Fruit fly (Drosophila melanogaster) whole organism: ENCODE results near the gene CG16978.

Experiments
- CG8478 ChIP-seq: fragments of >200 bp; optimal IDR thresholded peaks from 2 replicates; lab custom pipeline; 2018; ENCODE audit warnings: inconsistent platforms
- Dll ChIP-seq: fragments of >200 bp; optimal IDR thresholded peaks from 2 replicates; lab custom pipeline; 2017
- EcR ChIP-seq, 2 experiments: fragments of >200 bp; optimal IDR thresholded peaks; 2 replicates each; lab custom pipeline; 2017; ENCODE audit warnings: missing biosample characterization in 2 of 2, missing genetic modification characterization in 2 of 2, missing genetic modification reagents in 2 of 2
- pan ChIP-seq: fragments of >200 bp; optimal IDR thresholded peaks from 2 replicates; lab custom pipeline; 2017
- psq ChIP-seq: fragments of >200 bp; optimal IDR thresholded peaks from 2 replicates; lab custom pipeline; 2017
- usp ChIP-seq: fragments of >200 bp; optimal IDR thresholded peaks from 2 replicates; lab custom pipeline; 2017; ENCODE audit warnings: missing biosample characterization, missing genetic modification characterization, mixed read lengths

Gene CG16978

dm6 chr2L:13164994-13165801 is 21.8 kb upstream of the CG16978 start, which contains the start of gene Sirt1:
Sirt1 (plus strand) TSS chr2L:13165564.
- no peak for TF ChIP-seq CG8478 (lab: Kevin White, UChicago)
- no peak for TF ChIP-seq psq
- TF ChIP-seq EcR (GFP tag; optimal IDR thresholded peaks at IDR 0.05; lab: Kevin White, UChicago): no peak
- no peak for TF ChIP-seq pan
- no peak for TF ChIP-seq Dll
- TF ChIP-seq usp (GFP tag; lab: Kevin White, UChicago): no peak

dm6 chr2L:13160227-13160626 is 16.8 kb upstream of the CG16978 start, which contains the start of gene kmg:
kmg (plus strand) TSS chr2L:13160527.
- TF ChIP-seq psq (no peak), usp (GFP tag; lab: Kevin White, UChicago) (no peak), Dll (no peak), CG8478 (lab: Kevin White, UChicago) (no peak), pan (no peak), EcR (GFP tag; optimal IDR thresholded peaks at IDR 0.05; lab: Kevin White, UChicago) (no peak)

dm6 chr2L:13158510-13158909 is 15.1 kb upstream of the CG16978 start, which contains the start of gene Pk34A:
Pk34A (plus strand) TSS chr2L:13158810.
- TF ChIP-seq CG8478 (lab: Kevin White, UChicago) (no peak), pan (no peak), usp (GFP tag; lab: Kevin White, UChicago) (no peak)

dm6 chr2L:13157903-13158302 is 14.5 kb upstream of the CG16978 start:
- no peak for TF ChIP-seq psq
- no peak for TF ChIP-seq usp (GFP tag; lab: Kevin White, UChicago)
- no peak for TF ChIP-seq CG8478 (lab: Kevin White, UChicago)
- no peak for TF ChIP-seq pan
- TF ChIP-seq Dll: no peak
- TF ChIP-seq EcR (GFP tag; optimal IDR thresholded peaks at IDR 0.05; lab: Kevin White, UChicago): no peak

- TF ChIP-seq EcR (GFP tag; optimal IDR thresholded peaks at IDR 0.05; lab: Kevin White, UChicago): no peak
- no peak for TF ChIP-seq psq
- TF ChIP-seq usp (GFP tag; lab: Kevin White, UChicago): no peak
- no peak for TF ChIP-seq CG8478 (lab: Kevin White, UChicago)
- no peak for TF ChIP-seq Dll
- no peak for TF ChIP-seq pan
Observed at dm6 chr2L:13156349-13156748, 12.9 kb upstream of the CG16978 start.

- TF ChIP-seq EcR (GFP tag; optimal IDR thresholded peaks at IDR 0.05; lab: Kevin White, UChicago) (no peak), usp (GFP tag; lab: Kevin White, UChicago) (no peak), CG8478 (lab: Kevin White, UChicago) (no peak), pan (no peak), Dll (no peak)
Observed at dm6 chr2L:13154313-13154712, 10.9 kb upstream of the CG16978 start.

- TF ChIP-seq Dll (no peak), CG8478 (lab: Kevin White, UChicago) (no peak)
Observed at dm6 chr2L:13146254-13146653, 2.8 kb upstream of the CG16978 start.

- TF ChIP-seq psq: no peak
- no peak for TF ChIP-seq usp (GFP tag; lab: Kevin White, UChicago)
- no peak for TF ChIP-seq Dll
- TF ChIP-seq EcR (GFP tag; optimal IDR thresholded peaks at IDR 0.05; lab: Kevin White, UChicago): no peak
- no peak for TF ChIP-seq CG8478 (lab: Kevin White, UChicago)
- no peak for TF ChIP-seq pan
Observed at dm6 chr2L:13145035-13145683, 1.7 kb upstream of the CG16978 start.

dm6 chr2L:13142803-13143202 is 619 bp downstream of the CG16978 start, which contains the start of gene CG9928:
CG9928 (minus strand) TSS chr2L:13142903.
- TF ChIP-seq usp (GFP tag; lab: Kevin White, UChicago): no peak
- no peak for TF ChIP-seq psq

dm6 chr2L:13140891-13141290 is 2.5 kb downstream of the CG16978 start:
- TF ChIP-seq Dll (no peak), psq (no peak), pan (no peak)

- TF ChIP-seq EcR (GFP tag; optimal IDR thresholded peaks at IDR 0.05; lab: Kevin White, UChicago) (no peak), CG8478 (lab: Kevin White, UChicago) (no peak), pan (no peak), usp (GFP tag; lab: Kevin White, UChicago) (no peak), Dll (no peak), psq (no peak)
Observed at dm6 chr2L:13135929-13136328, 7.5 kb downstream of the CG16978 start.

- no peak for TF ChIP-seq pan
- no peak for TF ChIP-seq usp (GFP tag; lab: Kevin White, UChicago)
- TF ChIP-seq Dll: no peak
- TF ChIP-seq EcR (GFP tag; optimal IDR thresholded peaks at IDR 0.05; lab: Kevin White, UChicago): no peak
- no peak for TF ChIP-seq CG8478 (lab: Kevin White, UChicago)
- TF ChIP-seq psq: no peak
Observed at dm6 chr2L:13130291-13130690, 13.1 kb downstream of the CG16978 start, which contains the start of gene CG5122. CG5122 (plus strand) TSS chr2L:13130591.

dm6 chr2L:13122526-13122925 is 20.9 kb downstream of the CG16978 start:
- TF ChIP-seq pan: no peak
- no peak for TF ChIP-seq Dll
- TF ChIP-seq EcR (GFP tag; optimal IDR thresholded peaks at IDR 0.05; lab: Kevin White, UChicago): no peak
- no peak for TF ChIP-seq CG8478 (lab: Kevin White, UChicago)
- TF ChIP-seq usp (GFP tag; lab: Kevin White, UChicago): no peak
- TF ChIP-seq psq: no peak
